Fruit fly (Drosophila melanogaster): ENCODE data around the gene CG7376.
A peak's percentile ranks its signal among the peaks of the same experiment; 100 is the strongest.

The CG7376 gene

DNA sequence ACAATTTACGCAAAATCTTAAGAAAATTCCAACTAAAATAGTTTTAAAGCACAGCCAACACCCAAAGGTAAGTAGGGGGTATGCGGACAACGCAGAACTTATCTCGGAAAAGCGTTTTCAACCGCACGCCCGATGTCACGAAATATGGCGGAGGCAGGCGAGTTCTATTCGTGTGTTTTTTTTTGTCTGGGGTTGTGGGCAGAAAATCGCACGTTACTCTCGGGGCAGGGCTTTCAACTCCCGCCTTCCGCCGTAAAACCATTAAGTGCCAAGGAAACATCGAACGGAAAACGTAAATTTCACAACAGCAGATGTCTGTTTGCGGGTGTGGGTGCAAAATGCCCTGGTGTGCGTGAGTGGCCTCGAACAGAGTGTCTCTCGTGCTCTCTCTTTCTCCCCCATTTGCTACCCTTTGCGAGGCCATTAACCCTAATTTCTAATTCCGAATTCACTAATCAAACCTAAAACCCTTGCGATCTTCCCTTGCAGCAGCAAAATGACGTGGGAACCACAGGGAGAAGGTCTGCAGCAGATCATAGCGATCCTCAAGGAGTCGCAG lies 19.6 kb downstream of the CG7376 start:
- no peak for TF ChIP-seq CG33017 (tag; optimal IDR thresholded peaks at IDR 0.05)
- TF ChIP-seq ovo (GFP tag; optimal IDR thresholded peaks at IDR 0.05) = peak; percentile 21

DNA sequence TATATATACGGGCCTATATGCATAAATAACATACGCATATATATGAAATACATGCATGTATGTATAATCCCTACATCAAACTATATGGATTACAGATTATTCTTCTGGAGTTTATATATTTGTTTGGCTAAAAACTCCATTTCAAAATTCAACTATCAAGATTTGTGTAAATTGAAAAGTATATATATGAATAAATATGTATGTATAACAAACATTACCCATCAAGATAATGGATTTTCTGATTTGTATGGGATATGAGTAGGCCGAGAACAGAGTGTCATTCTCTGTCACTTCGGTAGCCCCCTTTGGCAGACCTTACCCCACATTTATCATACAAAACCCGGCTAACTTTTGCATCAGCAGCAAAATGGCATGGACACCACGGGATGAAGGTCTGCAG lies 26.1 kb downstream of the CG7376 start, which contains the start of gene CG8219:
TSS of gene CG8219 (plus strand) at position 301 of the 400 bp plus-strand sequence.
- TF ChIP-seq CG7045 (GFP tag; optimal IDR thresholded peaks at IDR 0.05) (no peak), Crg-1 (GFP tag; optimal IDR thresholded peaks at IDR 0.05) (no peak), CG1620 (GFP tag; optimal IDR thresholded peaks at IDR 0.05) (no peak), cnc (optimal IDR thresholded peaks at IDR 0.05) (no peak), cic (GFP tag; optimal IDR thresholded peaks at IDR 0.05) (no peak), ovo (GFP tag; optimal IDR thresholded peaks at IDR 0.05) (no peak), kay (GFP tag; ENCODE audit: borderline replicate concordance) (no peak), bab1 (GFP tag; optimal IDR thresholded peaks at IDR 0.05) (no peak), tj (GFP tag; optimal IDR thresholded peaks at IDR 0.05) (no peak), CG33017 (tag; optimal IDR thresholded peaks at IDR 0.05) (no peak), CG12768 (GFP tag; optimal IDR thresholded peaks at IDR 0.05) (no peak), CG11617 (GFP tag; optimal IDR thresholded peaks at IDR 0.05) (no peak), toe (GFP tag; optimal IDR thresholded peaks at IDR 0.05) (no peak), Mnt (GFP tag; optimal IDR thresholded peaks at IDR 0.05) (no peak), CG5204 (GFP tag; optimal IDR thresholded peaks at IDR 0.05) (no peak), Hr96 (GFP tag; optimal IDR thresholded peaks at IDR 0.05) (no peak), Clk (GFP tag; optimal IDR thresholded peaks at IDR 0.05) (no peak), CG7101 (tag; optimal IDR thresholded peaks at IDR 0.05) (no peak), pad (GFP tag; optimal IDR thresholded peaks at IDR 0.05) (no peak)

DNA sequence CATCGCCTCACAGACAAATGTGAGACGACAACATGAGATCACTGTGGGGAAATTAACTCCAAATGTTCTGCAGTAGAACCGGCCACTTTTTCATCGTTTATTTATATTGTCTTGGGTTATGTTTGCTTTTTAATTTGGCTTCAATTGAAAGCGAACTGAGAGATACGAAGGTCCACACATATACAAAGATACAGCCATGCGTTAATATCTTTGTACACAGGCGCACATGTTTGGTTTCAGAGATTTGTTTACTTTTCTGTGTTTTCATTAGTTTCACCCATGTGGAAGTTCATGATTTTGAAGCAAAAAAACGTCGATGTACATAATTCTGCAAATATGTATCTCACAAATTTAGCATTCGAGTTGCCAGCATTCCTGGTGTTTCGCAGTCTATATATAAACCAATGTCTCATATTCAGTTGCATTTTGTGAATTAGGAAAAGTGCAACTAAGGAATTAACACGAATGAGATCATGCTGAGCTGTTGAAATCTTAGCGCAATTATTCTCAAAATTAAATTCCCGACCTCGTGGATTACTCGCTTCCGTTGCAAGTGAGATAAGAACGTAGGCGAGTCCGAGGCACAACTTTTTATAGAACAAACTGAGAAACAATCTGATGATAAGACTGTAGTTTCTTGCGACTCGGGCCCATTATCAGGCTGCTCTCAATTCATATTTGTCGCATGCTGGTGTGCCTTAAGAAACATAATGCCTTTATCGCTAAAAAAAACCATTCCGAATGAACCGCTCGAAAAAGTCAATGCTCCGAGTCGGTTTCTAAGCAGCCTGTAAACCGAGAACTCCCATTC lies 42.1 kb downstream of the CG7376 start:
- TF ChIP-seq CG1620 (GFP tag; optimal IDR thresholded peaks at IDR 0.05) (no peak), toe (GFP tag; optimal IDR thresholded peaks at IDR 0.05) (no peak), CG7101 (tag; optimal IDR thresholded peaks at IDR 0.05) (no peak), Hr96 (GFP tag; optimal IDR thresholded peaks at IDR 0.05) (no peak), Mnt (GFP tag; optimal IDR thresholded peaks at IDR 0.05) (no peak)

DNA sequence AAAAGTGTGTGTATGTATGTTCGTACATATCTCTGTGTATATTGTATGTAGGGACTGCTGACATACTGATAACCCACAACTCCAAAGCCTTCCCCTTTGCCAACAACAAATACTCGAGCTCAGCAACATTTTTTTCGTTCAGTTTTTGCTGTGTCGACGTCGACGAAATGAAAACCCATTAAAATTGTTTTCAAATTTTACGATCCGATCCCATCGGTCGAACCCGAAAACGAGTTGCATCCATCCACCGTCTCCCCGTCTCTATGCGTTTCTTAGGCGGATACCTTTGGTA lies 42.7 kb downstream of the CG7376 start:
- TF ChIP-seq tj (GFP tag; optimal IDR thresholded peaks at IDR 0.05) (peak; percentile 96), kay (GFP tag; ENCODE audit: borderline replicate concordance) (no peak), Crg-1 (GFP tag; optimal IDR thresholded peaks at IDR 0.05) (no peak), CG11617 (GFP tag; optimal IDR thresholded peaks at IDR 0.05) (no peak), cic (GFP tag; optimal IDR thresholded peaks at IDR 0.05) (no peak), CG7101 (tag; optimal IDR thresholded peaks at IDR 0.05) (no peak), cnc (optimal IDR thresholded peaks at IDR 0.05) (no peak), pad (GFP tag; optimal IDR thresholded peaks at IDR 0.05) (peak; percentile 88), CG33017 (tag; optimal IDR thresholded peaks at IDR 0.05) (no peak), CG7045 (GFP tag; optimal IDR thresholded peaks at IDR 0.05) (no peak)

DNA sequence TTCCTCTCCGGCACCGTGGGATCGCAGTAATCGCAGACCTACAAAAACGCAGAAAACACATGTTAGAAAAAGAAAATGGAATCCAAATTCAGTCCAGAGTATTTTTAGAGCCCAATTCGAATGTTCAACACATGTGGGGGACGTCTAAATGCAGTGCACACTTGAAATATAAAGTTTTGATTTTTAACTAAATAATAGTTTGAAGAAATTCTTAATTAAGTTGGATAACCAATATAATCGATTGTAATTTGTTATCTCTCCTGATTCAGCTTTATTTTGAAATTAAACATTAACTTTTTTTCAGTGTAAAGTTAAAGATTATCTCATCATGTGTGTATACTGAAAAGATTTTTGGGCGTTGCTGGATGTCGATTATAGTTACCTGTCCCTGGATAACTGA lies 43.2 kb downstream of the CG7376 start:
- TF ChIP-seq CG7045 (GFP tag; optimal IDR thresholded peaks at IDR 0.05) = no peak
- no peak for TF ChIP-seq CG33017 (tag; optimal IDR thresholded peaks at IDR 0.05)
- no peak for TF ChIP-seq ovo (GFP tag; optimal IDR thresholded peaks at IDR 0.05)
- TF ChIP-seq tj (GFP tag; optimal IDR thresholded peaks at IDR 0.05) = no peak
- no peak for TF ChIP-seq CG12768 (GFP tag; optimal IDR thresholded peaks at IDR 0.05)
- no peak for TF ChIP-seq bab1 (GFP tag; optimal IDR thresholded peaks at IDR 0.05)
- TF ChIP-seq Mnt (GFP tag; optimal IDR thresholded peaks at IDR 0.05) = no peak
- no peak for TF ChIP-seq Crg-1 (GFP tag; optimal IDR thresholded peaks at IDR 0.05)
- TF ChIP-seq Hr96 (GFP tag; optimal IDR thresholded peaks at IDR 0.05) = no peak
- TF ChIP-seq Clk (GFP tag; optimal IDR thresholded peaks at IDR 0.05) = no peak
- no peak for TF ChIP-seq CG11617 (GFP tag; optimal IDR thresholded peaks at IDR 0.05)
- TF ChIP-seq pad (GFP tag; optimal IDR thresholded peaks at IDR 0.05) = no peak

DNA sequence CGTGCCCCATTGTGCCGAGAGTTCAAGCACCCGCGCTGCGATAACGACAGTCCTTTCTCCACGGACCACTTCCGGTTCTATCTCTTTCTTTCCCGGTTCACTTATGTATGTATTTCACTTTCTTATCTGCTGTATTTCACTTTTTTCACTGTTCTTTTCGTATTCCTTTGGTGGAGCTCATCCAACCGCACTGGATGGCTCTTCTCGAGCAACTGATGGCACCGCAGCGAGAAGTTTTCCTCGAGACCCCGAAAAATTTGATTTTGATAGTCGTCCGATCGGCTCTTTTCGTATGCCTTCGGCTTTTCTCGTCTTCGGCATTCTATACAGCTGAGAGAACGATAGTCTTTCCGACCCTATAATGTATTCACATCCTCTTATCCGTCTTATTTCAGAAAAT lies 43.8 kb downstream of the CG7376 start, which contains the start of gene LanA:
TSS of gene LanA (minus strand) at position 217 of the 400 bp plus-strand sequence.
- TF ChIP-seq CG7101 (tag; optimal IDR thresholded peaks at IDR 0.05) = no peak
- peak; percentile 33 for TF ChIP-seq tj (GFP tag; optimal IDR thresholded peaks at IDR 0.05)

DNA sequence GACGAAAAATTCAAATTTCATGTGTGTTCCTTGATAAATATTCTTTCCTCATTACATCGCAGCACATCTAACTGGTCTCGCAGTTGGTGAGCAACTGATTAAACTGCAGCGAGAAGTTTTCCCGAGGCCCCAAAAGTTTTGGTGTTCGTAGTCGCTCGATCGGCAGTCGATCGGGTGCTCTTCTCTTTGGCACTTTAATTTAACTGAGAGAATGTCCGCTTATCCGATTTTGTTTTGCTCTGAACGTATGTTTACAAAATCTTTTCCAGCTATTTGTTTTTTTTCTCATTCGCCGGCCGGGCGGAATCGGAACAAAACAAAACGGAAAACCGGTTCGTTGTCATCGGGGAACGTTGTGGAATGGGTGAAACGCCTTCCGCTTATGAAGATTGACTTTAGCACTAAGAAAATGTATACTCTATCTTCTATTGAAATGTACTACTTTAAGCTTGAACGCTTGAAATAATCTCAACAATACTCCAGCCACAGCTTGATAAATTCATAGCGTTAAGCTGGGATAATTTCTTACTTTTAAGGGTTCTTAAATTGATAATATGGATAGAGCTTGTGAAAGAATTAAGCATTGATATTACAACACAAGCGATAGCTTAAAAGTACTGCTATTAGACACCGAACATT lies 44.6 kb downstream of the CG7376 start:
- no peak for TF ChIP-seq tj (GFP tag; optimal IDR thresholded peaks at IDR 0.05)
- peak; percentile 86 for TF ChIP-seq kay (GFP tag; ENCODE audit: borderline replicate concordance)

All from whole organism, adult.